Fruit fly (Drosophila melanogaster) whole organism, embryonic: ENCODE results near the gene Muc68E.

ENCODE experiments used
- Atf-2 ChIP-seq: fragments of 200-800 bp; sonication (Bioruptor generic); optimal IDR thresholded peaks from 2 replicates; lab custom pipeline; 2016; ENCODE audit warnings: missing biosample characterization, missing genetic modification characterization
- Awh ChIP-seq: fragments of 200-800 bp; sonication (Bioruptor generic); IDR thresholded peaks from 2 replicates; pipeline ENCODE4, ENCODE4 v1.3.6; 2022; ENCODE audit warnings: missing biosample characterization, missing genetic modification characterization
- BEAF-32 ChIP-seq: fragments of 200-800 bp; sonication (Bioruptor generic); optimal IDR thresholded peaks from 3 replicates; lab custom pipeline; 2017; ENCODE audit warnings: missing biosample characterization, missing genetic modification characterization, mild to moderate bottlenecking, moderate library complexity, missing genetic modification reagents
- CG10267 ChIP-seq: fragments of 200-800 bp; sonication (Bioruptor generic); optimal IDR thresholded peaks from 2 replicates; lab custom pipeline; 2018; ENCODE audit warnings: missing biosample characterization, mild to moderate bottlenecking, missing genetic modification characterization, moderate library complexity
- CG10366 ChIP-seq: fragments of 200-800 bp; sonication (Bioruptor generic); IDR thresholded peaks from 2 replicates; pipeline ENCODE4 v1.3.6; 2022; ENCODE audit warnings: missing biosample characterization, missing genetic modification characterization
- CG11093 ChIP-seq: fragments of 200-800 bp; sonication (Bioruptor generic); IDR thresholded peaks from 3 replicates; pipeline ENCODE4 v1.3.6; 2022; ENCODE audit warnings: missing biosample characterization, missing genetic modification characterization
- CG11456 ChIP-seq: fragments of 200-800 bp; sonication (Bioruptor generic); IDR thresholded peaks from 3 replicates; pipeline ENCODE4 v1.3.6; 2022; ENCODE audit warnings: missing biosample characterization, missing genetic modification characterization
- CG12155 ChIP-seq: fragments of 200-800 bp; sonication (Bioruptor generic); optimal IDR thresholded peaks from 3 replicates; lab custom pipeline; 2016; ENCODE audit warnings: missing biosample characterization, missing genetic modification characterization
- CG13287 ChIP-seq: fragments of 200-800 bp; sonication (Bioruptor generic); IDR thresholded peaks from 2 replicates; pipeline ENCODE4 v1.3.6; 2022; ENCODE audit warnings: missing biosample characterization, missing genetic modification characterization; ENCODE audit not compliant: partially characterized antibody
- CG13775 ChIP-seq: fragments of 200-800 bp; sonication (Bioruptor generic); optimal IDR thresholded peaks from 3 replicates; lab custom pipeline; 2017; ENCODE audit warnings: missing biosample characterization, mild to moderate bottlenecking, missing genetic modification characterization
- CG14050 ChIP-seq: fragments of 200-800 bp; sonication (Bioruptor generic); IDR thresholded peaks from 3 replicates; pipeline ENCODE4 v1.3.6; 2022; ENCODE audit warnings: missing biosample characterization, missing genetic modification characterization
- CG15011 ChIP-seq: fragments of 200-800 bp; sonication (Bioruptor generic); optimal IDR thresholded peaks from 3 replicates; lab custom pipeline; 2018; ENCODE audit warnings: missing biosample characterization, mild to moderate bottlenecking, missing genetic modification characterization
- CG15479 ChIP-seq: fragments of 200-800 bp; sonication (Bioruptor generic); optimal IDR thresholded peaks from 3 replicates; lab custom pipeline; 2019; ENCODE audit warnings: missing biosample characterization, mild to moderate bottlenecking, missing genetic modification characterization, moderate library complexity
- CG17385 ChIP-seq: fragments of 200-800 bp; sonication (Bioruptor generic); optimal IDR thresholded peaks from 3 replicates; lab custom pipeline; 2018; ENCODE audit warnings: missing biosample characterization, mild to moderate bottlenecking, missing genetic modification characterization
- CG34224 ChIP-seq: fragments of 200-800 bp; sonication (Bioruptor generic); IDR thresholded peaks from 3 replicates; pipeline ENCODE4 v1.3.6; 2022; ENCODE audit warnings: missing biosample characterization, missing genetic modification characterization; ENCODE audit not compliant: partially characterized antibody
- CG4617 ChIP-seq: fragments of 200-800 bp; sonication (Bioruptor generic); optimal IDR thresholded peaks from 3 replicates; lab custom pipeline; 2016; ENCODE audit warnings: missing biosample characterization, missing genetic modification characterization, borderline replicate concordance
- CG4854 ChIP-seq: fragments of 200-800 bp; sonication (Bioruptor generic); optimal IDR thresholded peaks from 2 replicates; lab custom pipeline; 2016; ENCODE audit warnings: missing biosample characterization, missing genetic modification characterization, inconsistent platforms
- CG6254 ChIP-seq: fragments of 200-800 bp; sonication (Bioruptor generic); optimal IDR thresholded peaks from 3 replicates; lab custom pipeline; 2017; ENCODE audit warnings: mild to moderate bottlenecking, missing biosample characterization, missing genetic modification reagents, missing genetic modification characterization
- CG9797 ChIP-seq: fragments of 200-800 bp; sonication (Bioruptor generic); optimal IDR thresholded peaks from 3 replicates; lab custom pipeline; 2018; ENCODE audit warnings: missing biosample characterization, mild to moderate bottlenecking, missing genetic modification characterization
- CG9817 ChIP-seq: fragments of 200-800 bp; sonication (Bioruptor generic); optimal IDR thresholded peaks from 2 replicates; lab custom pipeline; 2018; ENCODE audit warnings: missing biosample characterization, mild to moderate bottlenecking, missing genetic modification characterization, moderate library complexity
- E2f2 ChIP-seq: fragments of 200-800 bp; sonication (Bioruptor generic); IDR thresholded peaks from 2 replicates; pipeline ENCODE4 v1.3.6; 2022; ENCODE audit warnings: missing biosample characterization, missing genetic modification characterization
- Elba2 ChIP-seq: fragments of 200-800 bp; sonication (Bioruptor generic); optimal IDR thresholded peaks from 3 replicates; lab custom pipeline; 2016; ENCODE audit warnings: missing biosample characterization, missing genetic modification characterization
- Fer2 ChIP-seq: fragments of 200-800 bp; sonication (Bioruptor generic); optimal IDR thresholded peaks from 2 replicates; lab custom pipeline; 2018; ENCODE audit warnings: missing biosample characterization, mild to moderate bottlenecking, missing genetic modification characterization, moderate library complexity
- Gug ChIP-seq: fragments of 200-800 bp; sonication (Bioruptor generic); IDR thresholded peaks from 4 replicates; pipeline ENCODE4 v1.3.6; 2022; ENCODE audit warnings: missing biosample characterization, missing genetic modification characterization
- Hr78 ChIP-seq, 2 experiments: fragments of 200-800 bp in 1 of 2; fragments of >200 bp in 1 of 2; sonication (Bioruptor generic) in 1 of 2; optimal IDR thresholded peaks; 2 replicates each; lab custom pipeline; 2017 to 2019; ENCODE audit warnings: missing biosample characterization in 2 of 2, missing genetic modification characterization in 2 of 2, mild to moderate bottlenecking in 1 of 2, moderate library complexity in 1 of 2
- MBD-R2 ChIP-seq: fragments of 200-800 bp; sonication (Bioruptor generic); IDR thresholded peaks from 2 replicates; pipeline ENCODE4 v1.3.6; 2022; ENCODE audit warnings: missing biosample characterization, missing genetic modification characterization
- MESR4 ChIP-seq: fragments of 200-800 bp; sonication (Bioruptor generic); optimal IDR thresholded peaks from 2 replicates; lab custom pipeline; 2018; ENCODE audit warnings: missing biosample characterization, mild to moderate bottlenecking, missing genetic modification characterization, moderate library complexity
- Myb ChIP-seq: fragments of 200-800 bp; sonication (Bioruptor generic); optimal IDR thresholded peaks from 2 replicates; lab custom pipeline; 2016; ENCODE audit warnings: missing biosample characterization, missing genetic modification characterization
- Scr ChIP-seq: fragments of 200-800 bp; sonication (Bioruptor generic); IDR thresholded peaks from 2 replicates; pipeline ENCODE4 v1.3.6; 2022; ENCODE audit warnings: missing biosample characterization, missing genetic modification characterization; ENCODE audit not compliant: partially characterized antibody
- Sox100B ChIP-seq: fragments of 200-800 bp; sonication (Bioruptor generic); optimal IDR thresholded peaks from 3 replicates; lab custom pipeline; 2018; ENCODE audit warnings: missing biosample characterization, mild to moderate bottlenecking, missing genetic modification characterization
- YL-1 ChIP-seq: fragments of 200-800 bp; sonication (Bioruptor generic); optimal IDR thresholded peaks from 3 replicates; lab custom pipeline; 2017; ENCODE audit warnings: missing biosample characterization, mild to moderate bottlenecking, missing genetic modification characterization
- ase ChIP-seq: fragments of 200-800 bp; sonication (Bioruptor generic); IDR thresholded peaks from 3 replicates; pipeline ENCODE4 v1.3.6; 2022; ENCODE audit warnings: missing biosample characterization, missing genetic modification characterization
- gfzf ChIP-seq: fragments of 200-800 bp; sonication (Bioruptor generic); optimal IDR thresholded peaks from 2 replicates; lab custom pipeline; 2016; ENCODE audit warnings: missing biosample characterization, mild to moderate bottlenecking, missing genetic modification characterization, moderate library complexity
- insv ChIP-seq, 2 experiments: fragments of 200-800 bp; sonication (Bioruptor generic); optimal IDR thresholded peaks; 3 replicates each; lab custom pipeline; 2016 to 2018; ENCODE audit warnings: missing biosample characterization in 2 of 2, missing genetic modification characterization in 2 of 2
- jing ChIP-seq: fragments of 200-800 bp; sonication (Bioruptor generic); optimal IDR thresholded peaks from 2 replicates; lab custom pipeline; 2018; ENCODE audit warnings: missing biosample characterization, mild to moderate bottlenecking, missing genetic modification characterization
- kay ChIP-seq: fragments of 200-800 bp; sonication (Bioruptor generic); optimal IDR thresholded peaks from 2 replicates; lab custom pipeline; 2016; ENCODE audit warnings: missing biosample characterization, missing genetic modification characterization
- nerfin-2 ChIP-seq: fragments of 200-800 bp; sonication (Bioruptor generic); IDR thresholded peaks from 2 replicates; pipeline ENCODE4 v1.3.6; 2022; ENCODE audit warnings: missing biosample characterization, missing genetic modification characterization; ENCODE audit not compliant: partially characterized antibody
- onecut ChIP-seq: fragments of 200-800 bp; sonication (Bioruptor generic); IDR thresholded peaks from 2 replicates; pipeline ENCODE4 v1.3.6; 2022; ENCODE audit warnings: missing biosample characterization, missing genetic modification characterization
- pan ChIP-seq, 4 experiments: fragments of >200 bp in 3 of 4; fragments of 200-800 bp in 1 of 4; sonication (Bioruptor generic) in 1 of 4; optimal IDR thresholded peaks in 3 of 4; IDR thresholded peaks in 1 of 4; 2 replicates each; pipeline versions ENCODE4 v1.3.6 to Lab custom; 2017 to 2022; ENCODE audit warnings: missing biosample characterization in 2 of 4, missing genetic modification characterization in 2 of 4, mixed read lengths in 1 of 4
- pzg ChIP-seq: fragments of 200-800 bp; sonication (Bioruptor generic); optimal IDR thresholded peaks from 3 replicates; lab custom pipeline; 2018; ENCODE audit warnings: missing biosample characterization, mild to moderate bottlenecking, missing genetic modification characterization, moderate library complexity
- sob ChIP-seq: fragments of 200-800 bp; sonication (Bioruptor generic); IDR thresholded peaks from 2 replicates; pipeline ENCODE4 v1.3.6; 2022; ENCODE audit warnings: missing biosample characterization, missing genetic modification characterization
- stc ChIP-seq: fragments of 200-800 bp; sonication (Bioruptor generic); IDR thresholded peaks from 2 replicates; pipeline ENCODE4 v1.3.6; 2022; ENCODE audit warnings: missing biosample characterization, missing genetic modification characterization
- stwl ChIP-seq: fragments of 200-800 bp; sonication (Bioruptor generic); optimal IDR thresholded peaks from 3 replicates; lab custom pipeline; 2018; ENCODE audit warnings: missing biosample characterization, mild to moderate bottlenecking, missing genetic modification characterization, moderate library complexity
- trem ChIP-seq: fragments of 200-800 bp; optimal IDR thresholded peaks from 3 replicates; lab custom pipeline; 2019; ENCODE audit warnings: missing biosample characterization, mild to moderate bottlenecking, missing genetic modification characterization, moderate library complexity
- trh ChIP-seq: fragments of 200-800 bp; sonication (Bioruptor generic); optimal IDR thresholded peaks from 2 replicates; lab custom pipeline; 2016; ENCODE audit warnings: missing biosample characterization, missing genetic modification characterization

Gene Muc68E

dm6 chr3L:12002321-12003248 is 29.8 kb upstream of the Muc68E start, which contains the start of the genes Pop2 and CG6928 (continued):
- TF ChIP-seq jing (GFP tag; lab: Kevin White, UChicago) (no peak), Sox100B (no peak), CG10267 (tag; lab: Kevin White, UChicago) (peak; percentile 98), kay (peak; percentile 64), CG17385 (GFP tag; lab: Kevin White, UChicago) (peak; percentile 31)

dm6 chr3L:11997959-11998358 is 25.2 kb upstream of the Muc68E start, which contains the start of gene Grip163:
Grip163 (minus strand) TSS chr3L:11998138.
- TF ChIP-seq CG9817 (tag; lab: Kevin White, UChicago): no peak
- TF ChIP-seq MESR4 (GFP tag; lab: Kevin White, UChicago): peak; percentile 46
- peak; percentile 4 for TF ChIP-seq CG4617 (GFP tag; lab: Kevin White, UChicago)
- TF ChIP-seq stwl (tag; lab: Kevin White, UChicago): peak; percentile 52
- no peak for TF ChIP-seq CG34224 (GFP tag; lab: Robert Waterston, UW)
- no peak for TF ChIP-seq CG13775 (GFP tag; lab: Kevin White, UChicago)
- TF ChIP-seq Atf-2: no peak
- TF ChIP-seq insv (GFP tag; optimal IDR thresholded peaks at IDR 0.05; lab: Kevin White, UChicago): peak in 1 of 2 experiments; percentile 77
- peak; percentile 13; the same call in 1 of the 2 replicates for TF ChIP-seq E2f2 (GFP tag; lab: Robert Waterston, UW)
- peak; percentile 10; the same call in 1 of the 2 replicates for TF ChIP-seq CG13287 (GFP tag; lab: Robert Waterston, UW)
- TF ChIP-seq gfzf (GFP tag; lab: Kevin White, UChicago): peak; percentile 70
- TF ChIP-seq CG4854 (GFP tag; lab: Kevin White, UChicago): no peak
- peak; percentile 51; the same call in 1 of the 2 replicates for TF ChIP-seq MBD-R2 (GFP tag; lab: Robert Waterston, UW)
- TF ChIP-seq Gug (GFP tag; lab: Robert Waterston, UW): no peak
- no peak for TF ChIP-seq CG14050 (GFP tag; lab: Robert Waterston, UW)
- no peak for TF ChIP-seq Hr78 (GFP tag; optimal IDR thresholded peaks at IDR 0.05; lab: Kevin White, UChicago)
- TF ChIP-seq ase (GFP tag; lab: Robert Waterston, UW): no peak
- no peak for TF ChIP-seq pan (optimal IDR thresholded peaks at IDR 0.05; lab: Kevin White, UChicago)
- no peak for TF ChIP-seq pan (GFP tag; optimal IDR thresholded peaks at IDR 0.05 in 1 of 2, IDR thresholded peaks at IDR 0.05 in 1 of 2)
- TF ChIP-seq Awh: no peak
- no peak for TF ChIP-seq CG11093
- no peak for TF ChIP-seq stc (GFP tag; lab: Robert Waterston, UW)
- TF ChIP-seq YL-1 (GFP tag; lab: Kevin White, UChicago): peak; percentile 21
- TF ChIP-seq trh (GFP tag; lab: Kevin White, UChicago): no peak
- peak; percentile 35 for TF ChIP-seq trem (tag; lab: Kevin White, UChicago)
- TF ChIP-seq Fer2 (tag; lab: Kevin White, UChicago): no peak
- no peak for TF ChIP-seq CG12155 (GFP tag; lab: Kevin White, UChicago)
- peak; percentile 35 for TF ChIP-seq CG9797 (GFP tag; lab: Kevin White, UChicago)
- peak; percentile 17 for TF ChIP-seq pzg (GFP tag; lab: Kevin White, UChicago)
- TF ChIP-seq Elba2 (GFP tag; lab: Kevin White, UChicago): peak; percentile 20
- TF ChIP-seq onecut (GFP tag; lab: Robert Waterston, UW): peak; percentile 78
- TF ChIP-seq BEAF-32 (GFP tag; lab: Kevin White, UChicago): peak; percentile 6
- TF ChIP-seq CG6254 (GFP tag; lab: Kevin White, UChicago): no peak
- TF ChIP-seq Scr (GFP tag; lab: Robert Waterston, UW): peak; percentile 15; the same call in 1 of the 2 replicates
- TF ChIP-seq sob (GFP tag; lab: Robert Waterston, UW): no peak
- TF ChIP-seq CG15479: no peak
- TF ChIP-seq nerfin-2 (GFP tag; lab: Robert Waterston, UW): no peak
- no peak for TF ChIP-seq CG15011
- peak; percentile 87 for TF ChIP-seq Myb (GFP tag; lab: Kevin White, UChicago)
- TF ChIP-seq CG11456 (GFP tag; lab: Robert Waterston, UW): no peak
- no peak for TF ChIP-seq CG10366 (GFP tag; lab: Robert Waterston, UW)
